Fruit fly (Drosophila melanogaster): ENCODE measurements around the gene CG14961.
A peak's percentile ranks its signal among the peaks of the same experiment; 100 is the strongest.

DNA sequence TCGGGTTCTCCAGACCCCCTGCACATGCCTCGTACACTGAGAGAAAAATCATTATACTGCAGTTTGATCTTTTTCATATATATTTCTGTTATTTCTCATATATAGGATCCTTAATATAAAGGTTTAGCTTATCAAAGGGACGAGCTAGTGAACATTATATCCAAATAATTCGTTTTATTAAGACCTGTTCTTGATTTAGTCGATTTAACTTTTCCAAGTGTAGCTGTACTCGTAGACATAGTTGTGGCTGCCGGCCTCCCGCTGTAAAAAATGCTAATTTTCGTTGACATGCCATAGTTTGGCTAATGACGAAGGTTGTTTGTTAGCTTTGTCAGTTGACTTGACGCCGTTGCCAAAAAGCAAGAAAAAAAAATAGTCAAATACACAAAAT lies 52.6 kb downstream of the CG14961 start:
- TF ChIP-seq lola (GFP tag; optimal IDR thresholded peaks at IDR 0.05): no peak
- no peak for TF ChIP-seq HLH106 (tag; optimal IDR thresholded peaks at IDR 0.05)
- TF ChIP-seq foxo (GFP tag; optimal IDR thresholded peaks at IDR 0.05): peak in 1 of 2 experiments; percentile 15
- TF ChIP-seq sv (GFP tag; optimal IDR thresholded peaks at IDR 0.05): peak; percentile 77
- TF ChIP-seq Abd-B (GFP tag; optimal IDR thresholded peaks at IDR 0.05): no peak
- TF ChIP-seq Hr83 (GFP tag; optimal IDR thresholded peaks at IDR 0.05; ENCODE audit: poor library complexity, severe bottlenecking): no peak
- no peak for TF ChIP-seq usp (GFP tag; optimal IDR thresholded peaks at IDR 0.05)

Measured in whole organism, wandering third instar larva.